Fruit fly (Drosophila melanogaster) S2 (cell line): Measurements from ENCODE around the gene CG14834.
A peak's percentile ranks its signal among the peaks of the same experiment; 100 is the strongest.

Experiments used
- CG8478 ChIP-seq: fragments of >200 bp; optimal IDR thresholded peaks from 2 replicates; lab custom pipeline; 2018
- CTCF ChIP-seq, 2 experiments: fragments of >200 bp; optimal IDR thresholded peaks; 2 replicates each; lab custom pipeline; 2018

Gene CG14834

DNA sequence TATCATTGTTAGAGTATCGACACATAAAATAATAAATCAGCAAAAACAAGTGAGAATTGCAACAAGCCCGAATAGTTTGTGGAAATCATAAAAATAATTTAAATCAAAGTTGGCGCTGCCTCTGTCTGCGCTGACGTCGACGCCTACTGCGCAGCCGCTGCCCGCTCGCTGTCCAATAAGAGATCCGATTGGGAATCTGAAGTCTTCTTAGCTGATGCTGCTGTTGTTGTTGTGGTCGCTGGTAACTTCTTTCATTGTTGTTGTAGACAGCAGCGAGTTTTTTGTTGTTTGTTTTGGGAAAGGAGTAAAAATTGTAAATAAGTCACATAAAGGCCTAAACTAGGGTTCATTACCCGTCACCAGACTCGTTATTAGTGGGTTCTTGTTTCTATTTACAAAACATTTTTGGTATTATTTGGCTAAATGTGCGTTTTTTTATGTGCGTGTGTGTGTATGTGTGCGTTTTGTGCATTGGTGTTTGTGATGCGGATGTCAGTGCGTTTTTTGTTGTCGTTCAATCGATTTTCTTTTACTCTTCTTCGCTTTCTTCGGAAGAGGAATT is 17.9 kb upstream of the CG14834 start:
- TF ChIP-seq CTCF (optimal IDR thresholded peaks at IDR 0.05; lab: Kevin White, UChicago) = no peak
- TF ChIP-seq CG8478 (lab: Kevin White, UChicago) = no peak

DNA sequence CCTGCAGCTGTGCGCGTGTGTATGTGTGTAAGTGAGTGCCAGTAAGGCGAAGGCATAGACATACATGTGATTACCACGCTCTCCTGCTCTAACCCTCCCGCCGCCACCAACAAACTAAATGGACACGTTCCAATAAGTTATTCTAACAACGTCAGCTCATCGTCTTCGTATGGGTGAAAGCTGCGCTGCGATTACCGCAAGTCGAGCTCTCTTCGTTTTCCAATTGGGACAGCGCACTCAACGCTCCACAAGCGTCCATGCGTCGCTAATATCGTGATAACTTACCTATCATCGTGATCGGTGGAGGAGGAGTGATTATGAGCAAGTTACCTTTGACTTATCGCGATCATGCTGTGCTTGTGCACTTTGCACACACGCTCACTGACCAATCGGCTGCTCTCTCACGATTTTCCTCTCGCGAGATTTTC is 14.2 kb upstream of the CG14834 start:
- no peak for TF ChIP-seq CTCF (optimal IDR thresholded peaks at IDR 0.05; lab: Kevin White, UChicago)
- no peak for TF ChIP-seq CG8478 (lab: Kevin White, UChicago)

DNA sequence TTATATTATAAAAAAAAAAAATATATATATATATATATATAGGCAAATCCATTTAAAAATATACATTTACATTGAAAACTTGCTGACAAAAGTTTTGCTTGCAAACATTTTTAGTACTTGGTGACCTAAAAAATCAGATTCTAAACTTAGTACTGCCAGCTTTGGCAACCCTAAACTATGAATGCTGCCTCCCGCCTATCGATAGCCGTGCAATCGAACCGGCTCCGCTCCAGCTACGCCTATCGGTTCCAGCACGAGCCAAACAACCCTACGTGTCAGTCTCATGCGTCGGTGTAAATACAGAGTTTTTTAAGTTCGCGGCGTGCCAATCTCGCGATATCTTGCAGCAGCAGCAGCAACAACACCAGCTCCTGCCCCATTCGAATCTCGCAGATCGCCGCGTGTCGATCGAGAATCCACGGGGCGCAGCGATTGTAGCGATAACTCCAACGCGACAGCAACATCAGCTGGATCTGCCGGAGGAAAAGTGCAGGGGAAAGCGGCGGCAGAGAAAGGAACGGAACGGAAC is 13.5 kb upstream of the CG14834 start, which contains the start of gene Sec63:
Sec63 (plus strand) TSS at position 238 of the 529 bp plus-strand sequence.
- TF ChIP-seq CTCF (optimal IDR thresholded peaks at IDR 0.05; lab: Kevin White, UChicago) (peak; percentile 16 to 40), CG8478 (lab: Kevin White, UChicago) (no peak)

- TF ChIP-seq CTCF (optimal IDR thresholded peaks at IDR 0.05; lab: Kevin White, UChicago) (no peak), CG8478 (lab: Kevin White, UChicago) (no peak)
These were observed 13.0 kb upstream of the CG14834 start, which contains the start of gene pst for dm6 chr3L:7359827-7360323. pst (minus strand) TSS chr3L:7360263.

DNA sequence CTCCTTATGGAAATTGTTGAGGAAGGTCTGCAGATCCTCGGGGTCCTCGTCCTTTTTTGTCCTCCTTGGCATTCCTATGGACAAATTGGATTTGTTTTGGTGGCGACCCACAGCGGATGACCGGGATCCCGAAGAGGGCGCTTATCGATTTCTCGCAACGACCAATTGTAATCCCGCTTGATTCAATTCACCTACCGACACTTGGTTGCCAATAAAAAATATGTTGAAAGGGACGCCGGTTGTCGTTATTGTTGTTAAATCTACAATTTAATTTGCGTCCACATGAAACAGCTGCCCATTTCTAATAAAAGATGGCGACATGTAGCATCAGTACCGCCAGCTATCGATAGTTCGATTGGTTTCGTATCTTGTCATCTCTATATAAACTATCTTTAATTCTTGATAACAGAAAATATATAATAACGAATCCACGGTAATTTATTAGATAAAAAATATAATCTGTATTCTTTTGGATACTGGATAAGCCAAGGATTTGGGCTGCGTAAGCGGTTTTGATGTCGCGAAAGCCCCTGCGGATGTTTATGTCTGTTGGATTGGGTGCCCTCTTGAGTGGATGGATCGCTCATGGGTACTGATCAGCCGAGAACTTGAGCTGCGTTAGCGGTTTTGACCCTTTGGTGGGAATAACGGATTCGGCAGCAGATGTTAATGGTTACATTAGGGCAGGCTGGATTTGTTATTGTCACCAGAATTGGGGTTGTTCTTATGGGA is 9.6 kb upstream of the CG14834 start, which contains the start of gene CTCF:
CTCF (minus strand) TSS at position 328 of the 732 bp plus-strand sequence.
- TF ChIP-seq CTCF (optimal IDR thresholded peaks at IDR 0.05; lab: Kevin White, UChicago) (peak; percentile 85 to 93), CG8478 (lab: Kevin White, UChicago) (no peak)

- TF ChIP-seq CG8478 (lab: Kevin White, UChicago) (no peak), CTCF (optimal IDR thresholded peaks at IDR 0.05; lab: Kevin White, UChicago) (no peak)
These were observed 2.4 kb upstream of the CG14834 start for dm6 chr3L:7349311-7349710.

dm6 chr3L:7347984-7348631 is 1.2 kb upstream of the CG14834 start, which contains the start of the genes Srp19 and qm:
Srp19 (minus strand) TSS chr3L:7348034.
qm (plus strand) TSS chr3L:7348313.
- no peak for TF ChIP-seq CG8478 (lab: Kevin White, UChicago)

DNA sequence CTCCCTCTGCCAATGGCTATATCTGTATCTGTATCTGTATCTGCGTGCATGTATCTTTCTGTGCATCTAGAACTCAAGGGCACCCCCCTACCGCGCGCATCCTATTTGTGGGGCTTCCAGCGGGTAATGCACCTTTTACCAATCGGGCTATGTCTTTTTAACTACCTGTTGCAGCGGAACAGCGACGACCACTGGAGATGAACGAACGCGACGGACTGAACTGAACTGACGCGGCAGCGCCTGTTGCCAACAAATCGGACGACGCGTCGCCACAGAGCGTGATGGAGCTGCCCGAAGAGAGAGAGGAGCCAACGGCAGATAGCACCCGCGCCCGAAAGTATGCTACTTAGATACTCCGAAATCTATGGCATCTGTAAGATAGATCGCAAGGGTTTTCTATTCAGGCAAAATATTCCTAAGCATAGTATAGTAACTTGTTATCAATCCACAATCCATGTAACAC is 1.9 kb downstream of the CG14834 start, which contains the start of gene Cln7:
Cln7 (minus strand) TSS at position 219 of the 463 bp plus-strand sequence.
- TF ChIP-seq CG8478 (lab: Kevin White, UChicago) (no peak), CTCF (optimal IDR thresholded peaks at IDR 0.05; lab: Kevin White, UChicago) (no peak)

dm6 chr3L:7344001-7344400 is 2.9 kb downstream of the CG14834 start:
- TF ChIP-seq CTCF (optimal IDR thresholded peaks at IDR 0.05; lab: Kevin White, UChicago) (no peak), CG8478 (lab: Kevin White, UChicago) (no peak)

DNA sequence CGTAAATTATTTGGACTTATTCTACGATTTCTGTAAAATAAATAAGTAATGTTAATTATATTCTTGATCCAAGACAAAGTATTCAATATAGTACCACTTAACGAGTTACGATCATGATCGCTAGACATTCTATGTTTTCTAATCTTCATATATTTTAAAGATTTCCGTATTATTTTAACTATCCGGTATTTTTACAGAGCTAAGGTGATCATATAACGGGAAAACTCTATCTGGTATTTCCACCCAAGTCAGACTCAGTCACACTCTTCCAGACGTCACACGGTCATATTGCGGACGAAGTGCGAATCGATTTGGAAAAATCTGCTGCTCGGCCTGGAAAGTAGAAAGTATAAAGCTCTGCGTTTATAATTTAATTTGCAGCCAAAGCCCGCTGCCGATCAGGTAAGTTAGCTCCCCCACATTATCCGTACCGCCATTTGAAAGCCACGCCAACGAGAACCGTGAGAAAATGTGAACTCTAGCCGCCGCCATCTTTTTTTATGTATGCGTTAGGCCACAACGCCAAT is 7.6 kb downstream of the CG14834 start, which contains the start of the genes lark and eco:
lark (plus strand) TSS at position 51 of the 527 bp plus-strand sequence.
eco (minus strand) TSS at position 125 of the 527 bp plus-strand sequence.
- TF ChIP-seq CTCF (optimal IDR thresholded peaks at IDR 0.05; lab: Kevin White, UChicago) (no peak), CG8478 (lab: Kevin White, UChicago) (no peak)

DNA sequence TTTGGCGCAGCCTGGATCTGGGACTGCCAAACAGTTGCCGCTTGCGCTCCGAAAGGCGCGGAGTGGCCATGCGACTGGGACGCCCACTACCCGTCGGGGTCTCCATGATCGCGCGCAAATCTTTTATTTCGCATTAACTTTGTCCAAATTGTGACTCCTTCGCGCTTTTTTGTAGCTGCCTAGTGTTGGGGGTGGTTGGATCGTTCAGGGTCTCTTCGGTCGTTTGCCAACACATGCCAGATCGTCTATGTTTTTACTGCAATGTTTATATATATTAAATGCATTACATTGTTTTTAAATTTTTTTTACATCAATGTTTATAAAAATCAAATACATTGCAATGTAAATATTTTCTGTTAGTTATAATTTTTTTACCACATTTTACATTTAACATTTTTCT is 8.1 kb downstream of the CG14834 start:
- TF ChIP-seq CG8478 (lab: Kevin White, UChicago) (no peak), CTCF (optimal IDR thresholded peaks at IDR 0.05; lab: Kevin White, UChicago) (no peak)

DNA sequence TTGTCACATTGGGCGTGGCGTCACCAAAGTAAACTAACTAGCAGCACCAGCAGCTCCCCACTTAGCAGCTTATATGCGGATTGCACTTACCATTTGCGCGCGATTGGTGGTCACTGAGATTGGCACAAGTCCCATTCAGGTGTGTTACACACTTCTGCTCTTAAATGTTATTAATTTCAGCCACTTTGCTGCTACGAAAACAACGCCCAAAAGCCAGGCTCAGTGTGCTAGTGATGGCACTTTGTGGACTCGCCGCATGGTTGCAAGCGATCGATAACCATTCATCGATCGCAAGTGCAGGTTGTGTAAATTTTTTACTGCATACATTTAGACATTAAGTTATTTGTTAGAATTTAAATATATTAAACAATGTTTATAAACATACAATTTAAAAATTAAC is 11.9 kb downstream of the CG14834 start, which contains the start of the genes wrm1 and wrm2:
wrm1 (minus strand) TSS at position 237 of the 400 bp plus-strand sequence.
wrm2 (minus strand) TSS at position 237 of the 400 bp plus-strand sequence.
- TF ChIP-seq CG8478 (lab: Kevin White, UChicago) (no peak), CTCF (optimal IDR thresholded peaks at IDR 0.05; lab: Kevin White, UChicago) (no peak)

DNA sequence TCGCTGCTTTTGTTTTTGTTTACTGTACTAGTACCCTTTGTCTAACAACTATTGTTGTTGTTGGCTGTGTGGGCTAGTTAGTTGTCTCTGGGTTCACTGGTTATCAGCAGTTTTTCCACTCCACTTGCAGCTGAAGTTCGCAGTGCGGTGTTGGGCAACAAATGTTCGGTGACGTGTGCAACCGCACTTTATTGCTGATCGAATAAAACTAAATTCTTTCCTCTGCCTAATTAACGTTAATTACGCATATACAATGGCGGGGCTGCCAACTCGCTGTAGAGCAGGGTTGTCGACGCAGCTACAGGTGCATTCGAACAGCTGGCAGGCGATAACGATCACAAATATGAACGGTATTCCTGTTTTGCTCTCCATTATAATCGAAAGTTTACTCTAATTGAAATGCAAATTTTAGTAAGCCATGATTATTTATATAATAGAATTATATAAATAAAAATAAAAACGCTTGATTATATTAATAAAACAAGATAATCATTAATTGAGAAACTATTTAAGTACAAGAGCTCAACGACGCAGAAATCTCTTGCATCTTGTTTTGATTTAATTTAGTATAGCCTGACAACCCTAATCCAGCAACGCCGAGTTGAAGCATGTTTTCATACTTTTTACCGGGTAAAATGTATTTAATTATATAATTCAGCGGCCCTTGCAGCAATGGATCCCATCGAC is 18.2 kb downstream of the CG14834 start, which contains the start of the genes mrva, CG42307 and mus312:
mrva (minus strand) TSS at position 276 of the 687 bp plus-strand sequence.
CG42307 (plus strand) TSS at position 566 of the 687 bp plus-strand sequence.
mus312 (plus strand) TSS at position 566 of the 687 bp plus-strand sequence.
- TF ChIP-seq CTCF (optimal IDR thresholded peaks at IDR 0.05; lab: Kevin White, UChicago) (no peak), CG8478 (lab: Kevin White, UChicago) (no peak)
